Fruit fly (Drosophila melanogaster) whole organism, embryonic: ENCODE data around the gene st.

Experiments used
- Ada2b ChIP-seq: fragments of 200-800 bp; sonication (Bioruptor generic); IDR thresholded peaks from 2 replicates; pipeline ENCODE4 v1.3.6; 2022; ENCODE audit warnings: missing biosample characterization, missing genetic modification characterization
- Aef1 ChIP-seq: fragments of 200-800 bp; sonication (Bioruptor generic); IDR thresholded peaks from 3 replicates; pipeline ENCODE4 v1.3.6; 2022; ENCODE audit warnings: missing biosample characterization, missing genetic modification characterization
- Asciz ChIP-seq: fragments of 200-800 bp; sonication (Bioruptor generic); optimal IDR thresholded peaks from 2 replicates; lab custom pipeline; 2017; ENCODE audit warnings: missing biosample characterization, mild to moderate bottlenecking, missing genetic modification characterization, missing genetic modification reagents
- Awh ChIP-seq: fragments of 200-800 bp; sonication (Bioruptor generic); IDR thresholded peaks from 2 replicates; pipeline ENCODE4, ENCODE4 v1.3.6; 2022; ENCODE audit warnings: missing biosample characterization, missing genetic modification characterization
- Bgb ChIP-seq: fragments of 200-800 bp; sonication (Bioruptor generic); IDR thresholded peaks from 2 replicates; pipeline ENCODE4 v1.3.6; 2022; ENCODE audit warnings: missing biosample characterization, missing genetic modification characterization; ENCODE audit not compliant: partially characterized antibody
- CG10267 ChIP-seq: fragments of 200-800 bp; sonication (Bioruptor generic); optimal IDR thresholded peaks from 2 replicates; lab custom pipeline; 2018; ENCODE audit warnings: missing biosample characterization, mild to moderate bottlenecking, missing genetic modification characterization, moderate library complexity
- CG10366 ChIP-seq: fragments of 200-800 bp; sonication (Bioruptor generic); IDR thresholded peaks from 2 replicates; pipeline ENCODE4 v1.3.6; 2022; ENCODE audit warnings: missing biosample characterization, missing genetic modification characterization
- CG10654 ChIP-seq: fragments of 200-800 bp; sonication (Bioruptor generic); optimal IDR thresholded peaks from 2 replicates; lab custom pipeline; 2016; ENCODE audit warnings: missing biosample characterization, missing genetic modification characterization
- CG11560 ChIP-seq: fragments of 200-800 bp; sonication (Bioruptor generic); IDR thresholded peaks from 3 replicates; pipeline ENCODE4 v1.3.6; 2022; ENCODE audit warnings: missing biosample characterization, missing genetic modification characterization
- CG11695 ChIP-seq: fragments of 200-800 bp; sonication (Bioruptor generic); IDR thresholded peaks from 3 replicates; pipeline ENCODE4 v1.3.6; 2022; ENCODE audit warnings: missing biosample characterization, missing genetic modification characterization
- CG1529 ChIP-seq: fragments of 200-800 bp; sonication (Bioruptor generic); optimal IDR thresholded peaks from 3 replicates; lab custom pipeline; 2018; ENCODE audit warnings: missing biosample characterization, missing genetic modification characterization
- CG15479 ChIP-seq: fragments of 200-800 bp; sonication (Bioruptor generic); optimal IDR thresholded peaks from 3 replicates; lab custom pipeline; 2019; ENCODE audit warnings: missing biosample characterization, mild to moderate bottlenecking, missing genetic modification characterization, moderate library complexity
- CG17359 ChIP-seq: fragments of 200-800 bp; sonication (Bioruptor generic); optimal IDR thresholded peaks from 3 replicates; lab custom pipeline; 2018; ENCODE audit warnings: missing biosample characterization, mild to moderate bottlenecking, missing genetic modification characterization, moderate library complexity
- CG17829 ChIP-seq: fragments of 200-800 bp; optimal IDR thresholded peaks from 2 replicates; lab custom pipeline; 2019; ENCODE audit warnings: missing biosample characterization, mild to moderate bottlenecking, missing genetic modification characterization, moderate library complexity
- CG2712 ChIP-seq: fragments of 200-800 bp; optimal IDR thresholded peaks from 3 replicates; lab custom pipeline; 2019; ENCODE audit warnings: missing biosample characterization, mild to moderate bottlenecking, missing genetic modification characterization, moderate library complexity
- CG7556 ChIP-seq: fragments of 200-800 bp; sonication (Bioruptor generic); optimal IDR thresholded peaks from 2 replicates; lab custom pipeline; 2017; ENCODE audit warnings: missing biosample characterization, mild to moderate bottlenecking, missing genetic modification characterization
- CG7839 ChIP-seq: fragments of 200-800 bp; sonication (Bioruptor generic); optimal IDR thresholded peaks from 3 replicates; lab custom pipeline; 2018; ENCODE audit warnings: missing biosample characterization, mild to moderate bottlenecking, missing genetic modification characterization, moderate library complexity
- Camta ChIP-seq: fragments of 200-800 bp; sonication (Bioruptor generic); optimal IDR thresholded peaks from 2 replicates; lab custom pipeline; 2016; ENCODE audit warnings: missing biosample characterization, missing genetic modification characterization
- Eip74EF ChIP-seq, 2 experiments: fragments of 200-800 bp in 1 of 2; fragments of >200 bp in 1 of 2; sonication (Bioruptor generic) in 1 of 2; optimal IDR thresholded peaks; 2 replicates each; lab custom pipeline; 2017 to 2019; ENCODE audit warnings: missing biosample characterization in 2 of 2, missing genetic modification characterization in 2 of 2, mild to moderate bottlenecking in 1 of 2, moderate library complexity in 1 of 2
- Fer1 ChIP-seq: fragments of 200-800 bp; sonication (Bioruptor generic); optimal IDR thresholded peaks from 2 replicates; lab custom pipeline; 2017; ENCODE audit warnings: missing biosample characterization, mild to moderate bottlenecking, missing genetic modification characterization
- H2.0 ChIP-seq: fragments of 200-800 bp; sonication (Bioruptor generic); IDR thresholded peaks from 2 replicates; pipeline ENCODE4 v1.3.6; 2022; ENCODE audit warnings: missing biosample characterization, missing genetic modification characterization
- Hr3 ChIP-seq: fragments of 200-800 bp; sonication (Bioruptor generic); optimal IDR thresholded peaks from 3 replicates; lab custom pipeline; 2016; ENCODE audit warnings: missing biosample characterization, missing genetic modification characterization
- Jarid2 ChIP-seq: fragments of 200-800 bp; sonication (Bioruptor generic); optimal IDR thresholded peaks from 3 replicates; lab custom pipeline; 2017; ENCODE audit warnings: mild to moderate bottlenecking, missing biosample characterization, missing genetic modification reagents, missing genetic modification characterization
- Med ChIP-seq: fragments of 200-800 bp; sonication (Bioruptor generic); peaks from one replicate; lab custom pipeline; 2016; ENCODE audit warnings: missing biosample characterization, missing genetic modification characterization, mild to moderate bottlenecking, inconsistent platforms, moderate library complexity
- Meics ChIP-seq: fragments of 200-800 bp; sonication (Bioruptor generic); optimal IDR thresholded peaks from 2 replicates; lab custom pipeline; 2017; ENCODE audit warnings: missing biosample characterization, mild to moderate bottlenecking, missing genetic modification characterization
- Mrtf ChIP-seq: fragments of 200-800 bp; sonication (Bioruptor generic); IDR thresholded peaks from 3 replicates; pipeline ENCODE4 v1.3.6; 2022; ENCODE audit warnings: missing biosample characterization, missing genetic modification characterization
- Myb ChIP-seq: fragments of 200-800 bp; sonication (Bioruptor generic); optimal IDR thresholded peaks from 2 replicates; lab custom pipeline; 2016; ENCODE audit warnings: missing biosample characterization, missing genetic modification characterization
- Opbp ChIP-seq: fragments of 200-800 bp; sonication (Bioruptor generic); IDR thresholded peaks from 3 replicates; pipeline ENCODE4 v1.3.6; 2022; ENCODE audit warnings: missing biosample characterization, missing genetic modification characterization; ENCODE audit not compliant: partially characterized antibody
- Sox100B ChIP-seq: fragments of 200-800 bp; sonication (Bioruptor generic); optimal IDR thresholded peaks from 3 replicates; lab custom pipeline; 2018; ENCODE audit warnings: missing biosample characterization, mild to moderate bottlenecking, missing genetic modification characterization
- Xrp1 ChIP-seq: fragments of 200-800 bp; sonication (Bioruptor generic); IDR thresholded peaks from 2 replicates; pipeline ENCODE4 v1.3.6; 2022; ENCODE audit warnings: missing biosample characterization, missing genetic modification characterization
- ara ChIP-seq: fragments of 200-800 bp; sonication (Bioruptor generic); IDR thresholded peaks from 2 replicates; pipeline ENCODE4 v1.3.6; 2022; ENCODE audit warnings: missing biosample characterization, missing genetic modification characterization
- bcd ChIP-seq: fragments of 200-800 bp; sonication (Bioruptor generic); optimal IDR thresholded peaks from 2 replicates; lab custom pipeline; 2017; ENCODE audit warnings: missing biosample characterization, mild to moderate bottlenecking, missing genetic modification characterization
- caup ChIP-seq: fragments of 200-800 bp; sonication (Bioruptor generic); optimal IDR thresholded peaks from 3 replicates; lab custom pipeline; 2017; ENCODE audit warnings: missing biosample characterization, mild to moderate bottlenecking, missing genetic modification characterization, moderate library complexity; ENCODE audit not compliant: severe bottlenecking
- dysf ChIP-seq: fragments of 200-800 bp; sonication (Bioruptor generic); IDR thresholded peaks from 3 replicates; pipeline ENCODE4 v1.3.6; 2022; ENCODE audit warnings: missing biosample characterization, missing genetic modification characterization
- esg ChIP-seq: fragments of 200-800 bp; sonication (Bioruptor generic); conservative IDR thresholded peaks from 2 replicates; pipeline ENCODE4 v1.3.6; 2022; ENCODE audit warnings: missing biosample characterization, missing genetic modification characterization
- eve ChIP-seq, 2 experiments: fragments of >200 bp; optimal IDR thresholded peaks; 2 replicates each; lab custom pipeline; 2017; ENCODE audit warnings: missing biosample characterization in 2 of 2, missing genetic modification characterization in 2 of 2
- eyg ChIP-seq: fragments of 200-800 bp; sonication (Bioruptor generic); optimal IDR thresholded peaks from 3 replicates; lab custom pipeline; 2016; ENCODE audit warnings: missing biosample characterization, missing genetic modification characterization
- gcm2 ChIP-seq: fragments of 200-800 bp; sonication (Bioruptor generic); optimal IDR thresholded peaks from 2 replicates; lab custom pipeline; 2016; ENCODE audit warnings: missing biosample characterization, missing genetic modification characterization
- gro ChIP-seq: fragments of 200-800 bp; sonication (Bioruptor generic); optimal IDR thresholded peaks from 2 replicates; lab custom pipeline; 2016; ENCODE audit warnings: missing biosample characterization, missing genetic modification characterization
- ham ChIP-seq: fragments of 200-800 bp; sonication (Bioruptor generic); IDR thresholded peaks from 2 replicates; pipeline ENCODE4 v1.3.6; 2022; ENCODE audit warnings: missing biosample characterization, missing genetic modification characterization
- insv ChIP-seq, 2 experiments: fragments of 200-800 bp; sonication (Bioruptor generic); optimal IDR thresholded peaks; 3 replicates each; lab custom pipeline; 2016 to 2018; ENCODE audit warnings: missing biosample characterization in 2 of 2, missing genetic modification characterization in 2 of 2
- luna ChIP-seq: fragments of 200-800 bp; sonication (Bioruptor generic); optimal IDR thresholded peaks from 2 replicates; lab custom pipeline; 2016; ENCODE audit warnings: missing biosample characterization, missing genetic modification characterization
- mld ChIP-seq: fragments of 200-800 bp; sonication (Bioruptor generic); IDR thresholded peaks from 3 replicates; pipeline ENCODE4 v1.3.6; 2022; ENCODE audit warnings: missing biosample characterization, missing genetic modification characterization; ENCODE audit not compliant: partially characterized antibody
- pnt ChIP-seq: fragments of 200-800 bp; sonication (Bioruptor generic); optimal IDR thresholded peaks from 3 replicates; lab custom pipeline; 2016; ENCODE audit warnings: missing biosample characterization, missing genetic modification characterization
- rib ChIP-seq: fragments of 200-800 bp; sonication (Bioruptor generic); IDR thresholded peaks from 2 replicates; pipeline ENCODE4 v1.3.6; 2022; ENCODE audit warnings: missing biosample characterization, missing genetic modification characterization
- sens-2 ChIP-seq: fragments of 200-800 bp; sonication (Bioruptor generic); IDR thresholded peaks from 2 replicates; pipeline ENCODE4 v1.3.6; 2022; ENCODE audit warnings: missing biosample characterization, missing genetic modification characterization
- sna ChIP-seq: fragments of 200-800 bp; sonication (Bioruptor generic); IDR thresholded peaks from 2 replicates; pipeline ENCODE4 v1.3.6; 2022; ENCODE audit warnings: missing biosample characterization, missing genetic modification characterization; ENCODE audit not compliant: partially characterized antibody
- ssp ChIP-seq: fragments of 200-800 bp; sonication (Bioruptor generic); IDR thresholded peaks from 2 replicates; pipeline ENCODE4 v1.3.6; 2022; ENCODE audit warnings: missing biosample characterization, missing genetic modification characterization
- tap ChIP-seq: fragments of 200-800 bp; optimal IDR thresholded peaks from 3 replicates; lab custom pipeline; 2019; ENCODE audit warnings: missing biosample characterization, mild to moderate bottlenecking, missing genetic modification characterization, moderate library complexity
- ttk ChIP-seq: fragments of 200-800 bp; sonication (Bioruptor generic); IDR thresholded peaks from 2 replicates; pipeline ENCODE4 v2.1.2; 2022; ENCODE audit warnings: missing biosample characterization, missing genetic modification characterization
- vfl ChIP-seq: fragments of 200-800 bp; sonication (Bioruptor generic); optimal IDR thresholded peaks from 2 replicates; lab custom pipeline; 2016; ENCODE audit warnings: missing biosample characterization, missing genetic modification characterization
- zen ChIP-seq: fragments of 200-800 bp; sonication (Bioruptor generic); optimal IDR thresholded peaks from 3 replicates; lab custom pipeline; 2018; ENCODE audit warnings: missing biosample characterization, mild to moderate bottlenecking, missing genetic modification characterization, moderate library complexity

The st gene

dm6 chr3L:16486502-16486901 lies 10.9 kb upstream of the st start (continued):
- TF ChIP-seq Fer1 (GFP tag; lab: Kevin White, UChicago) (no peak), Xrp1 (GFP tag; lab: Robert Waterston, UW) (peak; percentile 75), sens-2 (GFP tag; lab: Robert Waterston, UW) (no peak), Bgb (no peak), Mrtf (peak; percentile 44; the same call in 1 of the 3 replicates), Med (GFP tag; lab: Kevin White, UChicago) (peak; percentile 68), CG10654 (GFP tag; lab: Kevin White, UChicago) (no peak), CG10366 (GFP tag; lab: Robert Waterston, UW) (no peak), Ada2b (peak; percentile 50), ham (GFP tag; lab: Robert Waterston, UW) (no peak), ssp (GFP tag; lab: Robert Waterston, UW) (0 out of 2 replicates have a peak, but pooled peaks have one; percentile 13), dysf (peak; percentile 41; the same call in 1 of the 3 replicates), CG7556 (GFP tag; lab: Kevin White, UChicago) (peak; percentile 6), H2.0 (GFP tag; lab: Robert Waterston, UW) (no peak), zen (no peak), ttk (GFP tag; lab: Robert Waterston, UW) (peak; percentile 45; the same call in 1 of the 2 replicates), pnt (GFP tag; lab: Kevin White, UChicago) (no peak), Asciz (GFP tag; lab: Kevin White, UChicago) (peak; percentile 69), luna (GFP tag; lab: Kevin White, UChicago) (no peak), caup (GFP tag; lab: Kevin White, UChicago) (no peak), eyg (GFP tag; lab: Kevin White, UChicago) (no peak), CG17359 (peak; percentile 60)

- TF ChIP-seq sna (GFP tag; lab: Robert Waterston, UW) (no peak), Hr3 (GFP tag; lab: Kevin White, UChicago) (no peak), CG1529 (no peak), tap (tag; lab: Kevin White, UChicago) (no peak), Meics (GFP tag; lab: Kevin White, UChicago) (no peak), bcd (GFP tag; lab: Kevin White, UChicago) (no peak), rib (no peak), mld (no peak), Awh (GFP tag; lab: Robert Waterston, UW) (no peak), CG15479 (no peak), CG2712 (tag; lab: Kevin White, UChicago) (peak; percentile 45), insv (GFP tag; optimal IDR thresholded peaks at IDR 0.05; lab: Kevin White, UChicago) (no peak), gro (GFP tag; lab: Kevin White, UChicago) (no peak), CG11695 (GFP tag; lab: Robert Waterston, UW) (peak; percentile 53; the same call in 2 of the 3 replicates), eve (GFP tag; optimal IDR thresholded peaks at IDR 0.05; lab: Kevin White, UChicago) (no peak), vfl (GFP tag; lab: Kevin White, UChicago) (no peak), Sox100B (GFP tag; lab: Kevin White, UChicago) (peak; percentile 18), CG7839 (tag; lab: Kevin White, UChicago) (peak; percentile 23), Aef1 (GFP tag; lab: Robert Waterston, UW) (no peak), Eip74EF (GFP tag; optimal IDR thresholded peaks at IDR 0.05; lab: Kevin White, UChicago) (peak in 1 of 2 experiments; percentile 13), CG10267 (tag; lab: Kevin White, UChicago) (no peak), Opbp (no peak), CG17829 (tag; lab: Kevin White, UChicago) (peak; percentile 8), esg (no peak), Jarid2 (no peak), gcm2 (GFP tag; lab: Kevin White, UChicago) (no peak), ara (GFP tag; lab: Robert Waterston, UW) (no peak), Camta (GFP tag; lab: Kevin White, UChicago) (no peak), Myb (GFP tag; lab: Kevin White, UChicago) (no peak), CG11560 (tag; lab: Robert Waterston, UW) (no peak)
These were observed 9.6 kb upstream of the st start for dm6 chr3L:16487812-16488211.
